Fruit fly (Drosophila melanogaster) whole organism, larva: ENCODE results near the gene CG13449.

Experiments used
- noc ChIP-seq: fragments of 200-800 bp; sonication (Bioruptor generic); optimal IDR thresholded peaks from 3 replicates; lab custom pipeline; 2019; ENCODE audit warnings: missing biosample characterization, mild to moderate bottlenecking, missing genetic modification characterization, moderate library complexity

Gene CG13449

DNA sequence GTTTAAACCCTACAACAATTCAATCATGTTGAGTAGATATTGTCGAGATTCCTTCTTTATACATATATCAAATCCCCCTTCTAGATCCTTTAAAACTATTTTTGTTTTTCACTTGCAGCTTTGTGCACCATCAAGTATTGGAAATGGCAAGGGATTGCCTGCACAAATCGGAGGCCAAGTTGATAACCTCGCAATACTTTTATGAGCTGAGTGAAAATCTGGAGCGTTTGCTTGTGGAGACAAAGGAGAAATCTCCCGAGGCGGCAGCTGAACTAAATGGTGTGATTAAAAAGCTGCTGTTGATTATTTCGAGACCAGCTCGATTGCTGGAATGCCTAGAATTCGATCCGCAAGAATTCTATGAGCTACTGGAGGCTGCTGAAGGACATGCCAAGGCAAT is 42.1 kb downstream of the CG13449 start:
- no peak for TF ChIP-seq noc (tag; lab: Kevin White, UChicago)

DNA sequence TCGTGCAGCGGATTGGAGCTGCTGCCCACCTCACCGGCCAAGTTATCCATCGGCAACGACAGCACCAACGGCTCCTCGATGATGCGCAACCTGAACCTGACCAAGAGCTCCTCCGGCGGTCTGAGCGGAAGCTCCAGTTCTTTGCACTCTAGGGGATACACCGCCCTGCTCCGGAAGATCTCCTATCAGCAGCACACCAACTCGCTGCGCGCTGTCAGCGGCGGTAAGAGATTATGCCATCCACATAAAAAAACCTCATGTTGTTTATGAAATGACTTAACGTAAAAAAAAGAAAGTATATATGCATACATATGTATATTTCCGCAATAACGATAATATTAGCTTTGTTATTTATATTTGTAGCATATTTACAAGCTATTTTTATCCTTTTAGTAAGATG is 43.9 kb downstream of the CG13449 start:
- TF ChIP-seq noc (tag; lab: Kevin White, UChicago), result no peak

DNA sequence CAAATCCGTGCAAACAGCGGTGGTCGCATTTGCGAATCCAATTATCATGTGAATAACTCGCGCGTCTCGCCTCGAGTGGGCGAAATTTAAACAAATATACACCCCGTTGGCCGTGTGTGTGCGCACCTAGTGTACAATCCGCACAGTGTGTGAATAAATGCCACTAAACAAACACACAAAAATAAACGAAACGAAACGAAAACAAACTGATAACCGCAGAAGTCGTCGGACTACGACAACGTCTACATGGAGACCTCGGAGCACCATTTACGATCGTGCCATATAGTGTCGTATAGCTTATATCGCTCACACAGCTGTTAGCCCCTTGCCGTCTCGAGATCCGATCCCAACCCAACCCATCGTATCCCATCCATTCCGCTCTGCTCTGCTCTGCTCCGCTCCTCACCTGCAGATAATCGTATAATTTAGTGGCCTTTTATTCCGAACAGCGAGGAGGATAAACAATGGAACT is 46.1 kb downstream of the CG13449 start:
- TF ChIP-seq noc (tag; lab: Kevin White, UChicago), result peak; percentile 86

DNA sequence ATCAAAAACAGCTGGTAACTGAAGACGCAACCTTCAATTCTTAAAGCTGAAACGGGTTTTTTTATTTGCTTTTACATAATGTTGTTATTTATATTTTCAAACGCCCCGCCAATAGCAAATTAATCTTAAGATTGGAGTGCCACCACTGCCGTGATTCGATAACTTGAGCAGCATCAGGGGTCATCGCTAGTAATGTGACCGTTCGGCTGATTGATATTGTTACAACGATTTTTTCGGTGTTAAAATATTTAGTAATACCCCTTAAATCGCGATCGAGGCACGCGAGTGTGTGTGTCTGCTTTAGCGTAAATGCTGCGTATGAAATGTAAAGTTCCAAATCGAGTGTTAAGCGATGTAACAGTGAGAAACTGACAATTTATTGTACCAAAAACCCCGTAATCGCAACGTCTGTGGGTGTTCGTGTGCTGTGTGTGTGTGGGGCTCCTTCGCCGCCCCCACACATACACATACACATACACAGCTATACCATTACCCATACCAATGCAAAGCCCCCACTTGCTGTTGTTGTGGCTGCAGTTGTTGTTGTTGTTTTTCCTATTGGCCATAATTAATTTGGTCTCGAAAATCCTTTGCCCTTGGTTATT is 46.7 kb downstream of the CG13449 start, which contains the start of gene dop:
Gene dop (plus strand): TSS at position 185 of the 605 bp plus-strand sequence.
- no peak for TF ChIP-seq noc (tag; lab: Kevin White, UChicago)

DNA sequence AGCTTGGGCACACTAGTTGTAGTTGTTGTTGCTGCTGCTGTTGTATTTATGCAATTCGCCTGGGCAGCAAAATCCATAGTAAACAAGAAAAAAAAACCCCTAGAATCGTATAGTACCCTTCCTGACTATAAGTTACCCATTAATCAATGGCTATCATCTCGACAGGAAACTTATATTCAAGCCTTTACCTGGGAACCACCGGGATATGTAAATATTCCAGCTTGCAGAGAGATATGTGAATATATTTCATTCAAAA is 48.8 kb downstream of the CG13449 start:
- no peak for TF ChIP-seq noc (tag; lab: Kevin White, UChicago)

DNA sequence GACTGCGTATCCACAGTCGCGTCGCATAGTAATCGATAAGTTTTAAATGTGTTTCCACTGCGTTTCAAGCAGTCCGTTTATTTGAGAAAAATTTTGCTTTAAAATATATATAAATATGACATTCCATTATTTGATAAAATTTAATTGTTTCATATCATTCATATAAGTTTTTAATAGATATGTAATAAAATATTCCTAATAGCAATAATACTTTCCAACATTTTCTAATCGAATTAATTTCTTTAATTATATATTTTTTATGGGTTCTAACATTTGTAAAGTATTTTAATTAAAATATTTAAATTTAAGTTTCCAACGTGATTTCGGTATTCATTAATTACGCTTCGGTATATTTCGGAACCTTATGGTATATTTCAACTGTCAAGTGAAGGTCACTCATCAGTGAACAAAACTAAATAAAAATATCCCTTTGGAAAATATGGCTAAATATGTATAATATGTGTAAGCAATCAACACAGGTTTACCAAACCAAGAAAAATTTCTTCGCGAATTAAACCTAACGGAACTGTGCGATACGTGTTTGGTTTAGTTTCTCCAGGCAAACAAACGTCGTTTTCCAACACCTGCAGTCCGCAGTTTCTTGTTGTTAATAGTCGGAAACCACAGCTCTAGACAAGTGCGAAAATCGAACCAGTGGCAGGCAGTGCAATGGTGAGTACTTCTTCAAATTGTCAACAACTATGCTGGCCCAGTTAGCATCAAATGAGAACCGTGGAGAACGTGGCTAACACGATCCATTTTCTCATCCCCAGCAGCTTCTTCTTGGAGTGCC is 49.4 kb downstream of the CG13449 start, which contains the start of the genes CG7739 and SCCRO:
Gene CG7739 (minus strand): TSS at position 8 of the 793 bp plus-strand sequence.
Gene SCCRO (plus strand): TSS at position 370 of the 793 bp plus-strand sequence.
- no peak for TF ChIP-seq noc (tag; lab: Kevin White, UChicago)

DNA sequence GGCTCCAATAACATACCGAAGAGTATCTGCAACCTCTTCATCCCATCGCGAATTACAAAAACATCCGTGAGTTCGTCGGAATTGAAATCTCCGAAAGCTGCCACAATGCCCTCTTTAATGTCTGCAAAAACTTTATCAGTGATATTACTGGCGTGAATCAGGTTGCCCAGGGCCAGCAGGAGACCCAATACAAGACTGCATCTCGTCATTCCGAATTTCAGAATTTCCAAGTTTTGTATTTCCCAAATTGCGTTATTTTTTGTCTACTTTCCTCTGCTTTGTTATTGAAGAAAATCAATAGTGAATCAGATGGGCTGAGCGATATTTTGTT is 49.9 kb downstream of the CG13449 start:
- no peak for TF ChIP-seq noc (tag; lab: Kevin White, UChicago)
